Fruit fly (Drosophila melanogaster) whole organism, wandering third instar larva: ENCODE results near the gene CG32642.

Source experiments
- OdsH ChIP-seq: fragments of 200-800 bp; sonication (Bioruptor generic); optimal IDR thresholded peaks from 2 replicates; lab custom pipeline; 2016; ENCODE audit warnings: missing biosample characterization, mild to moderate bottlenecking, missing genetic modification characterization
- lola ChIP-seq: fragments of >200 bp; optimal IDR thresholded peaks from 2 replicates; lab custom pipeline; 2017; ENCODE audit warnings: missing biosample characterization, missing genetic modification characterization
- pan ChIP-seq: fragments of >200 bp; optimal IDR thresholded peaks from 2 replicates; lab custom pipeline; 2017
- psq ChIP-seq: fragments of 200-800 bp; sonication (Bioruptor generic); optimal IDR thresholded peaks from 3 replicates; lab custom pipeline; 2017; ENCODE audit warnings: missing biosample characterization, mild to moderate bottlenecking, missing genetic modification characterization, moderate library complexity

- no peak for TF ChIP-seq psq (GFP tag; lab: Kevin White, UChicago)
- no peak for TF ChIP-seq OdsH (GFP tag; lab: Kevin White, UChicago)
- TF ChIP-seq pan: no peak
- no peak for TF ChIP-seq lola (GFP tag; lab: Kevin White, UChicago)
Measured at dm6 chrX:12917177-12917576, 41.8 kb upstream of the CG32642 start, which contains the start of gene fne.
